Fruit fly (Drosophila melanogaster): ENCODE results near the gene GATAe.
A peak's percentile ranks its signal among the peaks of the same experiment; 100 is the strongest.

The GATAe gene

dm6 chr3R:16004691-16005474 is 4.0 kb upstream of the GATAe start (continued):
- TF ChIP-seq sd (tag; optimal IDR thresholded peaks at IDR 0.05): peak; percentile 88
- TF ChIP-seq kah (GFP tag; optimal IDR thresholded peaks at IDR 0.05): peak; percentile 6
- no peak for TF ChIP-seq CG16815 (GFP tag; optimal IDR thresholded peaks at IDR 0.05)
- TF ChIP-seq sug (tag; optimal IDR thresholded peaks at IDR 0.05): peak; percentile 95
- TF ChIP-seq Rfx (GFP tag; IDR thresholded peaks at IDR 0.05): peak; percentile 39; the same call in 1 of the 2 replicates
- TF ChIP-seq CG17912 (GFP tag; optimal IDR thresholded peaks at IDR 0.05): peak; percentile 57
- peak; percentile 62 for TF ChIP-seq CG2678 (tag; optimal IDR thresholded peaks at IDR 0.05)
- peak; percentile 34 for TF ChIP-seq CG10209 (GFP tag; optimal IDR thresholded peaks at IDR 0.05)
- peak; percentile 34 for TF ChIP-seq CG15514 (GFP tag; optimal IDR thresholded peaks at IDR 0.05)
- no peak for TF ChIP-seq CG12391 (tag; optimal IDR thresholded peaks at IDR 0.05)
- TF ChIP-seq sens (GFP tag): peak; percentile 82
- peak; percentile 85 for TF ChIP-seq Med (GFP tag)
- no peak for TF ChIP-seq CG16779 (GFP tag; IDR thresholded peaks at IDR 0.05)
- 0 out of 2 replicates have a peak, but pooled peaks have one; percentile 34 for TF ChIP-seq rib (GFP tag; IDR thresholded peaks at IDR 0.05)
- TF ChIP-seq CG4328 (GFP tag; optimal IDR thresholded peaks at IDR 0.05): peak; percentile 54
- 0 out of 3 replicates have a peak, but pooled peaks have one; percentile 7 for TF ChIP-seq Dbx (GFP tag; IDR thresholded peaks at IDR 0.05)
- TF ChIP-seq CG1832 (GFP tag; optimal IDR thresholded peaks at IDR 0.05): peak; percentile 15
- TF ChIP-seq stc (GFP tag; IDR thresholded peaks at IDR 0.05): no peak
- TF ChIP-seq scrt (GFP tag; optimal IDR thresholded peaks at IDR 0.05): peak; percentile 12
- no peak for TF ChIP-seq bbx (GFP tag; IDR thresholded peaks at IDR 0.05; ENCODE audit: partially characterized antibody)
- TF ChIP-seq Vsx1 (GFP tag; optimal IDR thresholded peaks at IDR 0.05): peak; percentile 30
- TF ChIP-seq CG15601 (tag; optimal IDR thresholded peaks at IDR 0.05): no peak
- 0 out of 3 replicates have a peak, but pooled peaks have one; percentile 49 for TF ChIP-seq vnd (GFP tag; IDR thresholded peaks at IDR 0.05; ENCODE audit: partially characterized antibody)
- no peak for TF ChIP-seq bsh (GFP tag; optimal IDR thresholded peaks at IDR 0.05)
- TF ChIP-seq sob (GFP tag; IDR thresholded peaks at IDR 0.05): peak; percentile 22; the same call in 1 of the 2 replicates
- TF ChIP-seq CG4360 (GFP tag; IDR thresholded peaks at IDR 0.05): peak; percentile 51; the same call in 1 of the 2 replicates
- TF ChIP-seq Scr (GFP tag; IDR thresholded peaks at IDR 0.05; ENCODE audit: partially characterized antibody): 0 out of 2 replicates have a peak, but pooled peaks have one; percentile 22
- TF ChIP-seq CG8281 (tag; optimal IDR thresholded peaks at IDR 0.05): peak; percentile 10
- TF ChIP-seq CG4282 (GFP tag; optimal IDR thresholded peaks at IDR 0.05): no peak
- TF ChIP-seq Rx (GFP tag; IDR thresholded peaks at IDR 0.05): no peak
- TF ChIP-seq CG6254 (GFP tag; optimal IDR thresholded peaks at IDR 0.05): peak; percentile 4
- TF ChIP-seq insv (GFP tag; optimal IDR thresholded peaks at IDR 0.05): peak in 1 of 2 experiments; percentile 6
- peak; percentile 15 for TF ChIP-seq kni (GFP tag; optimal IDR thresholded peaks at IDR 0.05)
- peak; percentile 81 for TF ChIP-seq CG34376 (GFP tag; optimal IDR thresholded peaks at IDR 0.05)
- TF ChIP-seq CG3281 (GFP tag; optimal IDR thresholded peaks at IDR 0.05): peak; percentile 29
- no peak for TF ChIP-seq CG17361 (GFP tag; IDR thresholded peaks at IDR 0.05)
- TF ChIP-seq pros (GFP tag; optimal IDR thresholded peaks at IDR 0.05): peak; percentile 15
- no peak for TF ChIP-seq trh (GFP tag; optimal IDR thresholded peaks at IDR 0.05)
- peak; percentile 74; the same call in 2 of the 3 replicates for TF ChIP-seq CG6175 (GFP tag; IDR thresholded peaks at IDR 0.05)
- TF ChIP-seq phol (tag; optimal IDR thresholded peaks at IDR 0.05): peak; percentile 6
- TF ChIP-seq sqz (GFP tag; optimal IDR thresholded peaks at IDR 0.05): peak; percentile 7
- TF ChIP-seq CG7357 (GFP tag; IDR thresholded peaks at IDR 0.05): no peak
- TF ChIP-seq CG9876 (GFP tag; optimal IDR thresholded peaks at IDR 0.05): no peak
- peak; percentile 48 for TF ChIP-seq grn (GFP tag; optimal IDR thresholded peaks at IDR 0.05)
- TF ChIP-seq Nf-YC (tag; optimal IDR thresholded peaks at IDR 0.05): peak; percentile 56
- no peak for TF ChIP-seq CG8290 (GFP tag; optimal IDR thresholded peaks at IDR 0.05)
- peak in 1 of 2 experiments; percentile 33 for TF ChIP-seq CG8290 (tag; optimal IDR thresholded peaks at IDR 0.05)
- peak; percentile 80 for TF ChIP-seq Hey (tag; optimal IDR thresholded peaks at IDR 0.05)

Measured in whole organism, embryonic.